Fruit fly (Drosophila melanogaster) whole organism, prepupa: ENCODE data around the gene CG6659.

Experiments
- Blimp-1 ChIP-seq: fragments of 200-800 bp; sonication (Bioruptor generic); optimal IDR thresholded peaks from 3 replicates; lab custom pipeline; 2017; ENCODE audit warnings: missing biosample characterization, missing genetic modification characterization, mild to moderate bottlenecking, moderate library complexity, missing genetic modification reagents
- CG10631 ChIP-seq: fragments of 200-800 bp; sonication (Bioruptor generic); optimal IDR thresholded peaks from 2 replicates; lab custom pipeline; 2016; ENCODE audit warnings: missing biosample characterization, missing genetic modification characterization
- CG10669 ChIP-seq: fragments of 200-800 bp; sonication (Bioruptor generic); optimal IDR thresholded peaks from 3 replicates; lab custom pipeline; 2018; ENCODE audit warnings: missing biosample characterization, mild to moderate bottlenecking, missing genetic modification characterization, moderate library complexity
- CG11294 ChIP-seq: fragments of 200-800 bp; sonication (Bioruptor generic); IDR thresholded peaks from 2 replicates; pipeline ENCODE4 v1.3.6; 2022; ENCODE audit warnings: missing biosample characterization, missing genetic modification characterization
- CG11762 ChIP-seq: fragments of 200-800 bp; sonication (Bioruptor generic); optimal IDR thresholded peaks from 3 replicates; lab custom pipeline; 2016; ENCODE audit warnings: missing biosample characterization, missing genetic modification characterization; ENCODE audit not compliant: insufficient read depth
- CG1621 ChIP-seq: fragments of 200-800 bp; sonication (Bioruptor generic); optimal IDR thresholded peaks from 3 replicates; lab custom pipeline; 2018; ENCODE audit warnings: missing biosample characterization, mild to moderate bottlenecking, missing genetic modification characterization
- CG16779 ChIP-seq: fragments of 200-800 bp; sonication (Bioruptor generic); optimal IDR thresholded peaks from 3 replicates; lab custom pipeline; 2017; ENCODE audit warnings: missing biosample characterization, mild to moderate bottlenecking, missing genetic modification characterization
- CG3032 ChIP-seq: fragments of 200-800 bp; optimal IDR thresholded peaks from 2 replicates; lab custom pipeline; 2019; ENCODE audit warnings: missing biosample characterization, mild to moderate bottlenecking, missing genetic modification characterization, moderate library complexity
- CG32006 ChIP-seq: fragments of 200-800 bp; sonication (Bioruptor generic); optimal IDR thresholded peaks from 3 replicates; lab custom pipeline; 2017; ENCODE audit warnings: missing biosample characterization, mild to moderate bottlenecking, missing genetic modification characterization
- CG34406 ChIP-seq: fragments of 200-800 bp; sonication (Bioruptor generic); optimal IDR thresholded peaks from 3 replicates; lab custom pipeline; 2016; ENCODE audit warnings: missing biosample characterization, missing genetic modification characterization
- CG4318 ChIP-seq: fragments of 200-800 bp; sonication (Bioruptor generic); optimal IDR thresholded peaks from 3 replicates; lab custom pipeline; 2017; ENCODE audit warnings: missing biosample characterization, mild to moderate bottlenecking, missing genetic modification characterization
- CG6163 ChIP-seq: fragments of 200-800 bp; sonication (Bioruptor generic); IDR thresholded peaks from 3 replicates; pipeline ENCODE4 v1.3.6; 2022; ENCODE audit warnings: missing biosample characterization, missing genetic modification characterization
- CG6276 ChIP-seq: fragments of 200-800 bp; sonication (Bioruptor generic); optimal IDR thresholded peaks from 2 replicates; lab custom pipeline; 2017; ENCODE audit warnings: missing biosample characterization, mild to moderate bottlenecking, missing genetic modification characterization
- CG6808 ChIP-seq: fragments of 200-800 bp; sonication (Bioruptor generic); optimal IDR thresholded peaks from 3 replicates; lab custom pipeline; 2017; ENCODE audit warnings: missing biosample characterization, missing genetic modification characterization, mild to moderate bottlenecking, moderate library complexity, missing genetic modification reagents
- CG6854 ChIP-seq: fragments of 200-800 bp; sonication (Bioruptor generic); optimal IDR thresholded peaks from 2 replicates; lab custom pipeline; 2017; ENCODE audit warnings: missing biosample characterization, mild to moderate bottlenecking, missing genetic modification characterization
- CG8119 ChIP-seq: fragments of 200-800 bp; sonication (Bioruptor generic); IDR thresholded peaks from 3 replicates; pipeline ENCODE4 v1.3.6; 2022; ENCODE audit warnings: missing biosample characterization, missing genetic modification characterization
- CG8319 ChIP-seq: fragments of 200-800 bp; sonication (Bioruptor generic); optimal IDR thresholded peaks from 3 replicates; lab custom pipeline; 2016; ENCODE audit warnings: missing biosample characterization, missing genetic modification characterization
- CG8632 ChIP-seq: fragments of 200-800 bp; sonication (Bioruptor generic); optimal IDR thresholded peaks from 3 replicates; lab custom pipeline; 2016; ENCODE audit warnings: missing biosample characterization, missing genetic modification characterization
- CG9139 ChIP-seq: fragments of 200-800 bp; sonication (Bioruptor generic); optimal IDR thresholded peaks from 3 replicates; lab custom pipeline; 2017; ENCODE audit warnings: missing biosample characterization, mild to moderate bottlenecking, missing genetic modification characterization
- Eip78C ChIP-seq: fragments of 200-800 bp; sonication (Bioruptor generic); peaks from one replicate; lab custom pipeline; 2016; ENCODE audit warnings: missing biosample characterization, missing genetic modification characterization
- Eip93F ChIP-seq: fragments of 200-800 bp; sonication (Bioruptor generic); optimal IDR thresholded peaks from 2 replicates; lab custom pipeline; 2016; ENCODE audit warnings: missing biosample characterization, mild to moderate bottlenecking, missing genetic modification characterization
- Ets96B ChIP-seq: fragments of 200-800 bp; optimal IDR thresholded peaks from 2 replicates; lab custom pipeline; 2019; ENCODE audit warnings: missing biosample characterization, mild to moderate bottlenecking, missing genetic modification characterization, moderate library complexity
- Gug ChIP-seq: fragments of 200-800 bp; sonication (Bioruptor generic); IDR thresholded peaks from 2 replicates; pipeline ENCODE4 v1.3.6; 2022; ENCODE audit warnings: missing biosample characterization, missing genetic modification characterization
- Hr4 ChIP-seq: fragments of 200-800 bp; sonication (Bioruptor generic); optimal IDR thresholded peaks from 3 replicates; lab custom pipeline; 2016; ENCODE audit warnings: missing biosample characterization, missing genetic modification characterization
- Lpt ChIP-seq: fragments of 200-800 bp; sonication (Bioruptor generic); optimal IDR thresholded peaks from 3 replicates; lab custom pipeline; 2016; ENCODE audit warnings: missing biosample characterization, missing genetic modification characterization
- Met ChIP-seq: fragments of 200-800 bp; sonication (Bioruptor generic); optimal IDR thresholded peaks from 3 replicates; lab custom pipeline; 2016; ENCODE audit warnings: missing biosample characterization, missing genetic modification characterization
- OdsH ChIP-seq: fragments of 200-800 bp; sonication (Bioruptor generic); optimal IDR thresholded peaks from 3 replicates; lab custom pipeline; 2016; ENCODE audit warnings: missing biosample characterization, missing genetic modification characterization
- Smox ChIP-seq: fragments of 200-800 bp; sonication (Bioruptor generic); optimal IDR thresholded peaks from 3 replicates; lab custom pipeline; 2016; ENCODE audit warnings: missing biosample characterization, missing genetic modification characterization
- Sox102F ChIP-seq: fragments of 200-800 bp; sonication (Bioruptor generic); optimal IDR thresholded peaks from 2 replicates; lab custom pipeline; 2016; ENCODE audit warnings: missing biosample characterization, mild to moderate bottlenecking, missing genetic modification characterization
- Sox14 ChIP-seq: fragments of 200-800 bp; sonication (Bioruptor generic); optimal IDR thresholded peaks from 3 replicates; lab custom pipeline; 2016; ENCODE audit warnings: missing biosample characterization, missing genetic modification characterization
- Sox15 ChIP-seq: fragments of 200-800 bp; sonication (Bioruptor generic); optimal IDR thresholded peaks from 3 replicates; lab custom pipeline; 2016; ENCODE audit warnings: missing biosample characterization, missing genetic modification characterization
- achi ChIP-seq: fragments of 200-800 bp; sonication (Bioruptor generic); optimal IDR thresholded peaks from 3 replicates; lab custom pipeline; 2016; ENCODE audit warnings: missing biosample characterization, missing genetic modification characterization
- acj6 ChIP-seq: fragments of 200-800 bp; sonication (Bioruptor generic); optimal IDR thresholded peaks from 3 replicates; lab custom pipeline; 2016; ENCODE audit warnings: missing biosample characterization, missing genetic modification characterization
- dac ChIP-seq: fragments of 200-800 bp; sonication (Bioruptor generic); optimal IDR thresholded peaks from 2 replicates; lab custom pipeline; 2017; ENCODE audit warnings: missing biosample characterization, mild to moderate bottlenecking, missing genetic modification characterization
- eg ChIP-seq: fragments of 200-800 bp; sonication (Bioruptor generic); IDR thresholded peaks from 3 replicates; pipeline ENCODE4 v1.3.6; 2022; ENCODE audit warnings: missing biosample characterization, missing genetic modification characterization
- esn ChIP-seq: fragments of 200-800 bp; sonication (Bioruptor generic); optimal IDR thresholded peaks from 2 replicates; lab custom pipeline; 2016; ENCODE audit warnings: missing biosample characterization, mild to moderate bottlenecking, missing genetic modification characterization, moderate library complexity
- fkh ChIP-seq: fragments of 200-800 bp; sonication (Bioruptor generic); optimal IDR thresholded peaks from 3 replicates; lab custom pipeline; 2017; ENCODE audit warnings: missing biosample characterization, mild to moderate bottlenecking, missing genetic modification characterization, moderate library complexity
- net ChIP-seq: fragments of 200-800 bp; sonication (Bioruptor generic); optimal IDR thresholded peaks from 3 replicates; lab custom pipeline; 2016; ENCODE audit warnings: missing biosample characterization, missing genetic modification characterization
- pdm3 ChIP-seq: fragments of 200-800 bp; sonication (Bioruptor generic); optimal IDR thresholded peaks from 3 replicates; lab custom pipeline; 2016; ENCODE audit warnings: missing biosample characterization, missing genetic modification characterization
- salr ChIP-seq, 2 experiments: fragments of 200-800 bp; sonication (Bioruptor generic); optimal IDR thresholded peaks; 3 replicates each; lab custom pipeline; 2016 to 2018; ENCODE audit warnings: missing biosample characterization in 2 of 2, missing genetic modification characterization in 2 of 2, mild to moderate bottlenecking in 1 of 2
- ss ChIP-seq, 2 experiments: fragments of 200-800 bp; sonication (Bioruptor generic); optimal IDR thresholded peaks; 2 replicates in 1 of 2; 3 replicates in 1 of 2; lab custom pipeline; 2017 to 2018; ENCODE audit warnings: mild to moderate bottlenecking in 2 of 2, missing biosample characterization in 2 of 2, missing genetic modification characterization in 2 of 2, moderate library complexity in 1 of 2
- svp ChIP-seq: fragments of 200-800 bp; sonication (Bioruptor generic); peaks from one replicate; lab custom pipeline; 2016; ENCODE audit warnings: missing biosample characterization, missing genetic modification characterization
- topi ChIP-seq: fragments of 200-800 bp; sonication (Bioruptor generic); optimal IDR thresholded peaks from 3 replicates; lab custom pipeline; 2016; ENCODE audit warnings: missing biosample characterization, missing genetic modification characterization

CG6659 gene

DNA sequence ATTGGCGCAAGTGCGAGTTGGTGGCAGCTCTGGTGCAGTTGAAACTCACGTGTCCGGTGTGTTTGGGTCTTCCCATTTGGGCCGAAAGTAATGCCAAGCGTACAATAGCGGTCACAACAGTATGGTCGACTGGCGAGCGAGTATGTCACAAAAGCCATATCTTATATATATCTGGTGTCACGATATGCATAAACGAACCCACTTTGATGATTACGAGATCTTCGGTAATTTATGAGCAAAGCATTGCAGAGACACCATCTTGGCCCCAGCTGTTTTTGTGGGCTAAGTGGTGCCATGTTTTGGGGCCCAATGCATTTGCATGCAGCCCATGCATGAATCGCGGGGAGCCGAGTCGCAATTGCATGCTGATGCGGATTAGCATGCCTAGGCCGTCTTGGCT lies 21.8 kb upstream of the CG6659 start (continued):
- TF ChIP-seq OdsH (GFP tag; lab: Kevin White, UChicago) (peak; percentile 36), CG3032 (no peak), CG6808 (GFP tag; lab: Kevin White, UChicago) (no peak), Eip78C (peak; percentile 73), CG11762 (no peak), CG11294 (GFP tag; lab: Robert Waterston, UW) (no peak), Sox14 (GFP tag; lab: Kevin White, UChicago) (peak; percentile 25), fkh (no peak), Ets96B (tag; lab: Kevin White, UChicago) (no peak), CG9139 (GFP tag; lab: Kevin White, UChicago) (no peak), pdm3 (GFP tag; lab: Kevin White, UChicago) (peak; percentile 55)

DNA sequence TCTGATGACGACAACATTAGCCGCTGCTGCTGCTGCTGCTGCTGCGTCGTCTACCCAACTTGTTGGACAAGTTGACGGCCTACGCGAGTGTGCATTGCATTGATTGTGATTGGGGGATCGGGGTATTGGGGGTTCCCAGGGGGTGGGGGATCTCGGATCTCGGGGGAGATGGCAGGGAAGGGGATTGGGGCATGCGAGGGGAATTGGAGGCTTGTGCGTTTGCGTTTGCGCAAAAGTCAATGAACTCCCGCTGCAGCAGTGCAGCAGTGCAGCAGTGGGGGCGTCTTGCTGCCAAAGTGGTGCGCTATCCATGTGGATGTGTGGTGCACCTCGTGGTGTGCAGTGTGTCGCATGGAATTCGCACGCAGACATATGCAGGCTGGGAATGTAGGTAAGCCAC lies 19.7 kb upstream of the CG6659 start:
- TF ChIP-seq eg (GFP tag; lab: Robert Waterston, UW) (0 out of 3 replicates have a peak, but pooled peaks have one; percentile 17), Lpt (GFP tag; lab: Kevin White, UChicago) (peak; percentile 20), CG3032 (no peak)
- TF ChIP-seq, all 60 proteins: peak for 2

dm6 chrX:18675702-18676101 lies 18.6 kb upstream of the CG6659 start:
- TF ChIP-seq net: peak; percentile 6
- no peak for TF ChIP-seq CG6854 (GFP tag; lab: Kevin White, UChicago)
- TF ChIP-seq Hr4 (GFP tag; lab: Kevin White, UChicago): peak; percentile 27
- TF ChIP-seq CG10631: no peak
- TF ChIP-seq CG16779 (tag; lab: Kevin White, UChicago): no peak
- TF ChIP-seq acj6 (GFP tag; lab: Kevin White, UChicago): no peak
- peak; percentile 67 for TF ChIP-seq Eip78C
- no peak for TF ChIP-seq CG6163 (GFP tag; lab: Robert Waterston, UW)
- TF ChIP-seq Met (GFP tag; lab: Kevin White, UChicago): peak; percentile 30
- peak; percentile 6 for TF ChIP-seq CG6276 (GFP tag; lab: Kevin White, UChicago)
- TF ChIP-seq CG4318 (GFP tag; lab: Kevin White, UChicago): peak; percentile 45
- no peak for TF ChIP-seq CG11762
- TF ChIP-seq salr (GFP tag; optimal IDR thresholded peaks at IDR 0.05; lab: Kevin White, UChicago): peak in 1 of 2 experiments; percentile 25
- TF ChIP-seq dac (GFP tag; lab: Kevin White, UChicago): no peak
- TF ChIP-seq Sox102F: peak; percentile 22
- TF ChIP-seq Smox (GFP tag; lab: Kevin White, UChicago): no peak
- TF ChIP-seq CG32006 (GFP tag; lab: Kevin White, UChicago): peak; percentile 61
- no peak for TF ChIP-seq CG10669 (GFP tag; lab: Kevin White, UChicago)
- TF ChIP-seq topi: peak; percentile 24
- TF ChIP-seq eg (GFP tag; lab: Robert Waterston, UW): 0 out of 3 replicates have a peak, but pooled peaks have one; percentile 8
- TF ChIP-seq CG8319: no peak
- no peak for TF ChIP-seq CG34406 (GFP tag; lab: Kevin White, UChicago)
- peak; percentile 68 for TF ChIP-seq svp (GFP tag; lab: Kevin White, UChicago)
- no peak for TF ChIP-seq Gug (GFP tag; lab: Robert Waterston, UW)
- TF ChIP-seq CG8119 (GFP tag; lab: Robert Waterston, UW): no peak
- peak; percentile 44 for TF ChIP-seq esn (GFP tag; lab: Kevin White, UChicago)
- TF ChIP-seq, all 60 proteins: peak for 13

DNA sequence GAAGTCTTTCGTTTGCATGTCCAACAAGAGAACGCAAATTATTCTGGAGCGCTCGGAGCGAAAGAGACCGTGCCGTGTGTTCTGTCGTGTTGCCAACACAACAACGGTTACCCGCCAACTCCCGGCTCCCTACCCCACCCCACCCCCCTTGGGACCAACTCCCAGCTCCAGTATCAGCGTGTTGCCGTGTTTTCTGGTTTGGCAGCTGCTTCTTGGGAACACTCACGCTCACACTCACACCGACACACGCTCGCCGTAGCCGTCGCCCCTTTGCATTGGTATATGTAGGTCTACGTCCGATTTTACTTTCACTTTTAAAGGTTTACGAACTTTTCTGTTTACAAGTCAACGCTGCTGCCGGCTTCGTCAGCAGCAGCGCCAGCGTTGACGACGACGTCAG lies 18.2 kb upstream of the CG6659 start:
- TF ChIP-seq CG1621 (peak; percentile 34), Hr4 (GFP tag; lab: Kevin White, UChicago) (no peak), CG6854 (GFP tag; lab: Kevin White, UChicago) (peak; percentile 80), CG4318 (GFP tag; lab: Kevin White, UChicago) (no peak), Sox14 (GFP tag; lab: Kevin White, UChicago) (no peak), Sox15 (GFP tag; lab: Kevin White, UChicago) (no peak), ss (GFP tag; optimal IDR thresholded peaks at IDR 0.05; lab: Kevin White, UChicago) (peak in 1 of 2 experiments; percentile 89), CG11294 (GFP tag; lab: Robert Waterston, UW) (no peak), Lpt (GFP tag; lab: Kevin White, UChicago) (no peak), Eip93F (no peak), CG8119 (GFP tag; lab: Robert Waterston, UW) (no peak), CG11762 (no peak), CG8632 (no peak), achi (GFP tag; lab: Kevin White, UChicago) (no peak), Blimp-1 (GFP tag; lab: Kevin White, UChicago) (peak; percentile 97), Gug (GFP tag; lab: Robert Waterston, UW) (no peak), Sox102F (no peak), net (no peak), eg (GFP tag; lab: Robert Waterston, UW) (no peak)
